Fruit fly (Drosophila melanogaster): ENCODE results near the gene Tpr2.

- TF ChIP-seq pan (optimal IDR thresholded peaks at IDR 0.05) = no peak
- TF ChIP-seq psq (optimal IDR thresholded peaks at IDR 0.05) = no peak
- no peak for TF ChIP-seq EcR (GFP tag; optimal IDR thresholded peaks at IDR 0.05)
- TF ChIP-seq CG8478 (optimal IDR thresholded peaks at IDR 0.05) = no peak
- TF ChIP-seq Dll (optimal IDR thresholded peaks at IDR 0.05) = no peak
- TF ChIP-seq usp (GFP tag; optimal IDR thresholded peaks at IDR 0.05) = no peak
Observed at dm6 chr2L:16522286-16522646, 30.9 kb downstream of the Tpr2 start.
